Worm (Caenorhabditis elegans) whole organism, late embryonic: ENCODE measurements around the gene F31B12.3.

Source experiments
- C08G9.2 ChIP-seq: sonication (generic microtip); optimal IDR thresholded peaks from 2 replicates; lab custom pipeline; 2016; ENCODE audit warnings: mild to moderate bottlenecking, missing genetic modification characterization, moderate library complexity, missing compliant biosample characterization
- F13H6.1 ChIP-seq: sonication (generic microtip); optimal IDR thresholded peaks from 2 replicates; lab custom pipeline; 2016; ENCODE audit warnings: missing genetic modification characterization, missing compliant biosample characterization
- ama-1 ChIP-seq: fragments of 150-350 bp; optimal IDR thresholded peaks from 2 replicates; lab custom pipeline; 2014
- ceh-19 ChIP-seq: fragments of 200-800 bp; sonication (Bioruptor generic); optimal IDR thresholded peaks from 2 replicates; lab custom pipeline; 2018; ENCODE audit warnings: mild to moderate bottlenecking, missing genetic modification characterization, missing compliant biosample characterization
- elt-2 ChIP-seq: sonication (generic microtip); optimal IDR thresholded peaks from 2 replicates; lab custom pipeline; 2016; ENCODE audit warnings: missing genetic modification reagents, missing genetic modification characterization, missing compliant biosample characterization
- hlh-15 ChIP-seq: sonication (generic microtip); optimal IDR thresholded peaks from 2 replicates; lab custom pipeline; 2016; ENCODE audit warnings: missing genetic modification characterization, missing compliant biosample characterization
- lim-6 ChIP-seq: sonication (generic microtip); optimal IDR thresholded peaks from 2 replicates; lab custom pipeline; 2016; ENCODE audit warnings: missing genetic modification characterization, missing compliant biosample characterization
- nhr-11 ChIP-seq: fragments of 150-350 bp; optimal IDR thresholded peaks from 2 replicates; lab custom pipeline; 2014; ENCODE audit warnings: missing biosample characterization, missing genetic modification characterization
- pha-4 ChIP-seq: fragments of 150-350 bp; optimal IDR thresholded peaks from 2 replicates; lab custom pipeline; 2018; ENCODE audit warnings: missing biosample characterization, missing genetic modification reagents, missing genetic modification characterization
- syd-9 ChIP-seq: sonication (generic microtip); optimal IDR thresholded peaks from 2 replicates; lab custom pipeline; 2016; ENCODE audit warnings: mild to moderate bottlenecking, missing genetic modification characterization, moderate library complexity, missing compliant biosample characterization
- unc-86 ChIP-seq: sonication (generic microtip); optimal IDR thresholded peaks from 2 replicates; lab custom pipeline; 2016; ENCODE audit warnings: missing genetic modification characterization, missing compliant biosample characterization

ce11 chrX:10859211-10859610 lies 38.8 kb upstream of the F31B12.3 start, which contains the start of gene pgp-5:
- TF ChIP-seq unc-86 (no peak), ceh-19 (GFP tag; lab: Kevin White, UChicago) (no peak), nhr-11 (tag; lab: Kevin White, UChicago) (no peak), elt-2 (tag; lab: Kevin White, UChicago) (no peak), F13H6.1 (tag; lab: Kevin White, UChicago) (no peak), hlh-15 (tag; lab: Kevin White, UChicago) (no peak), C08G9.2 (tag; lab: Kevin White, UChicago) (no peak), pha-4 (tag; lab: Kevin White, UChicago) (no peak), syd-9 (no peak), ama-1 (lab: Kevin White, UChicago) (no peak), lim-6 (tag; lab: Kevin White, UChicago) (no peak)
